Fruit fly (Drosophila melanogaster) whole organism, embryonic: ENCODE data around the gene HIP-R.
A peak's percentile ranks its signal among the peaks of the same experiment; 100 is the strongest.

ENCODE experiments used
- CG10366 ChIP-seq: fragments of 200-800 bp; sonication (Bioruptor generic); IDR thresholded peaks from 2 replicates; pipeline ENCODE4 v1.3.6; 2022; ENCODE audit warnings: missing biosample characterization, missing genetic modification characterization
- CG10431 ChIP-seq: fragments of 200-800 bp; sonication (Bioruptor generic); optimal IDR thresholded peaks from 3 replicates; lab custom pipeline; 2018; ENCODE audit warnings: missing biosample characterization, mild to moderate bottlenecking, missing genetic modification characterization
- CG10543 ChIP-seq: fragments of 200-800 bp; sonication (Bioruptor generic); optimal IDR thresholded peaks from 3 replicates; lab custom pipeline; 2017; ENCODE audit warnings: missing biosample characterization, mild to moderate bottlenecking, missing genetic modification characterization, moderate library complexity
- CG11456 ChIP-seq: fragments of 200-800 bp; sonication (Bioruptor generic); IDR thresholded peaks from 3 replicates; pipeline ENCODE4 v1.3.6; 2022; ENCODE audit warnings: missing biosample characterization, missing genetic modification characterization
- CG14441 ChIP-seq: fragments of 200-800 bp; sonication (Bioruptor generic); IDR thresholded peaks from 2 replicates; pipeline ENCODE4 v1.3.6; 2022; ENCODE audit warnings: missing biosample characterization, missing genetic modification characterization
- CG15601 ChIP-seq: fragments of 200-800 bp; sonication (Bioruptor generic); optimal IDR thresholded peaks from 3 replicates; lab custom pipeline; 2019; ENCODE audit warnings: missing biosample characterization, mild to moderate bottlenecking, missing genetic modification characterization, moderate library complexity
- CG1602 ChIP-seq: fragments of 200-800 bp; sonication (Bioruptor generic); optimal IDR thresholded peaks from 3 replicates; lab custom pipeline; 2016; ENCODE audit warnings: missing biosample characterization, missing genetic modification characterization
- CG18011 ChIP-seq: fragments of 200-800 bp; sonication (Bioruptor generic); optimal IDR thresholded peaks from 2 replicates; lab custom pipeline; 2017; ENCODE audit warnings: missing biosample characterization, missing genetic modification characterization, mild to moderate bottlenecking, moderate library complexity, missing genotype
- CG2116 ChIP-seq: fragments of 200-800 bp; sonication (Bioruptor generic); optimal IDR thresholded peaks from 3 replicates; lab custom pipeline; 2018; ENCODE audit warnings: missing biosample characterization, mild to moderate bottlenecking, missing genetic modification characterization
- CG2120 ChIP-seq: fragments of 200-800 bp; sonication (Bioruptor generic); optimal IDR thresholded peaks from 3 replicates; lab custom pipeline; 2016; ENCODE audit warnings: missing biosample characterization, missing genetic modification characterization
- CG2875 ChIP-seq: fragments of 200-800 bp; sonication (Bioruptor generic); optimal IDR thresholded peaks from 2 replicates; lab custom pipeline; 2017; ENCODE audit warnings: missing biosample characterization, mild to moderate bottlenecking, missing genetic modification characterization, missing genetic modification reagents
- CG30020 ChIP-seq: fragments of 200-800 bp; optimal IDR thresholded peaks from 2 replicates; lab custom pipeline; 2019; ENCODE audit warnings: missing biosample characterization, mild to moderate bottlenecking, missing genetic modification characterization, moderate library complexity
- CG30403 ChIP-seq: fragments of 200-800 bp; sonication (Bioruptor generic); optimal IDR thresholded peaks from 3 replicates; lab custom pipeline; 2016; ENCODE audit warnings: missing biosample characterization, missing genetic modification characterization
- CG3847 ChIP-seq: fragments of 200-800 bp; sonication (Bioruptor generic); IDR thresholded peaks from 2 replicates; pipeline ENCODE4 v1.3.6; 2022; ENCODE audit warnings: missing biosample characterization, missing genetic modification characterization
- CG4707 ChIP-seq: fragments of 200-800 bp; sonication (Bioruptor generic); optimal IDR thresholded peaks from 2 replicates; lab custom pipeline; 2018; ENCODE audit warnings: missing biosample characterization, mild to moderate bottlenecking, missing genetic modification characterization, moderate library complexity
- CG5180 ChIP-seq: fragments of 200-800 bp; sonication (Bioruptor generic); optimal IDR thresholded peaks from 3 replicates; lab custom pipeline; 2017; ENCODE audit warnings: missing biosample characterization, missing genetic modification characterization, mild to moderate bottlenecking, moderate library complexity, missing genetic modification reagents
- CG6854 ChIP-seq: fragments of 200-800 bp; sonication (Bioruptor generic); optimal IDR thresholded peaks from 3 replicates; lab custom pipeline; 2017; ENCODE audit warnings: missing biosample characterization, mild to moderate bottlenecking, missing genetic modification characterization
- CG7839 ChIP-seq: fragments of 200-800 bp; sonication (Bioruptor generic); optimal IDR thresholded peaks from 3 replicates; lab custom pipeline; 2018; ENCODE audit warnings: missing biosample characterization, mild to moderate bottlenecking, missing genetic modification characterization, moderate library complexity
- Camta ChIP-seq: fragments of 200-800 bp; sonication (Bioruptor generic); optimal IDR thresholded peaks from 2 replicates; lab custom pipeline; 2016; ENCODE audit warnings: missing biosample characterization, missing genetic modification characterization
- CrebB ChIP-seq: fragments of 200-800 bp; sonication (Bioruptor generic); optimal IDR thresholded peaks from 3 replicates; lab custom pipeline; 2018; ENCODE audit warnings: missing biosample characterization, mild to moderate bottlenecking, missing genetic modification characterization
- Dll ChIP-seq: fragments of 200-800 bp; sonication (Bioruptor generic); IDR thresholded peaks from 4 replicates; pipeline ENCODE4 v1.3.6; 2022; ENCODE audit warnings: missing biosample characterization, missing genetic modification characterization; ENCODE audit not compliant: partially characterized antibody
- Elba2 ChIP-seq: fragments of 200-800 bp; sonication (Bioruptor generic); optimal IDR thresholded peaks from 3 replicates; lab custom pipeline; 2016; ENCODE audit warnings: missing biosample characterization, missing genetic modification characterization
- H15 ChIP-seq: fragments of 200-800 bp; sonication (Bioruptor generic); IDR thresholded peaks from 3 replicates; pipeline ENCODE4 v1.3.6; 2022; ENCODE audit warnings: missing biosample characterization, missing genetic modification characterization
- Hmr ChIP-seq: fragments of 200-800 bp; sonication (Bioruptor generic); optimal IDR thresholded peaks from 3 replicates; lab custom pipeline; 2017; ENCODE audit warnings: mild to moderate bottlenecking, missing biosample characterization, missing genetic modification reagents, missing genetic modification characterization
- Mad ChIP-seq: fragments of 200-800 bp; sonication (Bioruptor generic); optimal IDR thresholded peaks from 2 replicates; lab custom pipeline; 2016; ENCODE audit warnings: missing biosample characterization, missing genetic modification characterization
- Oli ChIP-seq: fragments of 200-800 bp; sonication (Bioruptor generic); optimal IDR thresholded peaks from 2 replicates; lab custom pipeline; 2018; ENCODE audit warnings: missing biosample characterization, mild to moderate bottlenecking, missing genetic modification characterization, moderate library complexity
- Rx ChIP-seq: fragments of 200-800 bp; sonication (Bioruptor generic); IDR thresholded peaks from 2 replicates; pipeline ENCODE4 v1.3.6; 2022; ENCODE audit warnings: missing biosample characterization, missing genetic modification characterization
- Taf1 ChIP-seq: fragments of 200-800 bp; sonication (Bioruptor generic); IDR thresholded peaks from 2 replicates; pipeline ENCODE4 v1.3.6; 2022; ENCODE audit warnings: missing biosample characterization, missing genetic modification characterization
- Tbp ChIP-seq: fragments of >200 bp; optimal IDR thresholded peaks from 2 replicates; lab custom pipeline; 2018; ENCODE audit warnings: missing biosample characterization, missing genetic modification characterization
- Xbp1 ChIP-seq: fragments of 200-800 bp; sonication (Bioruptor generic); optimal IDR thresholded peaks from 3 replicates; lab custom pipeline; 2016; ENCODE audit warnings: missing biosample characterization, mild to moderate bottlenecking, missing genetic modification characterization
- ara ChIP-seq: fragments of 200-800 bp; sonication (Bioruptor generic); IDR thresholded peaks from 2 replicates; pipeline ENCODE4 v1.3.6; 2022; ENCODE audit warnings: missing biosample characterization, missing genetic modification characterization
- ato ChIP-seq: fragments of 200-800 bp; sonication (Bioruptor generic); IDR thresholded peaks from 2 replicates; pipeline ENCODE4 v1.3.6; 2022; ENCODE audit warnings: missing biosample characterization, missing genetic modification characterization; ENCODE audit not compliant: partially characterized antibody
- bbx ChIP-seq: fragments of 200-800 bp; sonication (Bioruptor generic); IDR thresholded peaks from 2 replicates; pipeline ENCODE4 v1.3.6; 2022; ENCODE audit warnings: missing biosample characterization, missing genetic modification characterization; ENCODE audit not compliant: partially characterized antibody
- bigmax ChIP-seq: fragments of 200-800 bp; sonication (Bioruptor generic); optimal IDR thresholded peaks from 2 replicates; lab custom pipeline; 2018; ENCODE audit warnings: missing biosample characterization, mild to moderate bottlenecking, missing genetic modification characterization
- danr ChIP-seq: fragments of 200-800 bp; sonication (Bioruptor generic); IDR thresholded peaks from 2 replicates; pipeline ENCODE4 v1.3.6; 2022; ENCODE audit warnings: missing biosample characterization, missing genetic modification characterization
- dati ChIP-seq: fragments of 200-800 bp; sonication (Bioruptor generic); IDR thresholded peaks from 2 replicates; pipeline ENCODE4 v1.3.6; 2022; ENCODE audit warnings: missing biosample characterization, missing genetic modification characterization
- exex ChIP-seq: fragments of 200-800 bp; sonication (Bioruptor generic); optimal IDR thresholded peaks from 4 replicates; lab custom pipeline; 2018; ENCODE audit warnings: missing biosample characterization, mild to moderate bottlenecking, missing genetic modification characterization, moderate library complexity
- fd3F ChIP-seq: fragments of 200-800 bp; sonication (Bioruptor generic); optimal IDR thresholded peaks from 2 replicates; lab custom pipeline; 2018; ENCODE audit warnings: missing biosample characterization, mild to moderate bottlenecking, missing genetic modification characterization, moderate library complexity
- kah ChIP-seq: fragments of 200-800 bp; sonication (Bioruptor generic); optimal IDR thresholded peaks from 2 replicates; lab custom pipeline; 2018; ENCODE audit warnings: missing biosample characterization, mild to moderate bottlenecking, missing genetic modification characterization
- lab ChIP-seq: fragments of 200-800 bp; sonication (Bioruptor generic); optimal IDR thresholded peaks from 3 replicates; lab custom pipeline; 2017; ENCODE audit warnings: missing biosample characterization, missing genetic modification characterization, mild to moderate bottlenecking, moderate library complexity, missing genetic modification reagents
- mld ChIP-seq: fragments of 200-800 bp; sonication (Bioruptor generic); IDR thresholded peaks from 3 replicates; pipeline ENCODE4 v1.3.6; 2022; ENCODE audit warnings: missing biosample characterization, missing genetic modification characterization; ENCODE audit not compliant: partially characterized antibody
- nerfin-2 ChIP-seq: fragments of 200-800 bp; sonication (Bioruptor generic); IDR thresholded peaks from 2 replicates; pipeline ENCODE4 v1.3.6; 2022; ENCODE audit warnings: missing biosample characterization, missing genetic modification characterization; ENCODE audit not compliant: partially characterized antibody
- peb ChIP-seq: fragments of 200-800 bp; sonication (Bioruptor generic); IDR thresholded peaks from 2 replicates; pipeline ENCODE4 v1.3.6; 2022; ENCODE audit warnings: missing biosample characterization, missing genetic modification characterization
- pzg ChIP-seq: fragments of 200-800 bp; sonication (Bioruptor generic); optimal IDR thresholded peaks from 3 replicates; lab custom pipeline; 2018; ENCODE audit warnings: missing biosample characterization, mild to moderate bottlenecking, missing genetic modification characterization, moderate library complexity
- sd ChIP-seq: fragments of 200-800 bp; sonication (Bioruptor generic); optimal IDR thresholded peaks from 3 replicates; lab custom pipeline; 2018; ENCODE audit warnings: missing biosample characterization, mild to moderate bottlenecking, missing genetic modification characterization, moderate library complexity
- so ChIP-seq: fragments of 200-800 bp; sonication (Bioruptor generic); IDR thresholded peaks from 3 replicates; pipeline ENCODE4 v1.3.6; 2022; ENCODE audit warnings: missing biosample characterization, missing genetic modification characterization
- sob ChIP-seq: fragments of 200-800 bp; sonication (Bioruptor generic); IDR thresholded peaks from 2 replicates; pipeline ENCODE4 v1.3.6; 2022; ENCODE audit warnings: missing biosample characterization, missing genetic modification characterization
- unpg ChIP-seq: fragments of 200-800 bp; sonication (Bioruptor generic); optimal IDR thresholded peaks from 3 replicates; lab custom pipeline; 2018; ENCODE audit warnings: missing biosample characterization, mild to moderate bottlenecking, missing genetic modification characterization, moderate library complexity

Gene HIP-R

dm6 chrX:3740725-3741440 is 48.9 kb upstream of the HIP-R start (continued):
- TF ChIP-seq pzg (peak; percentile 13), Tbp (no peak), sd (tag; lab: Kevin White, UChicago) (peak; percentile 87), danr (GFP tag; lab: Robert Waterston, UW) (no peak), CG2120 (GFP tag; lab: Kevin White, UChicago) (no peak), lab (GFP tag; lab: Kevin White, UChicago) (no peak), CrebB (tag; lab: Kevin White, UChicago) (peak; percentile 8), dati (GFP tag; lab: Robert Waterston, UW) (0 out of 2 replicates have a peak, but pooled peaks have one; percentile 12), CG3847 (0 out of 2 replicates have a peak, but pooled peaks have one; percentile 27), CG5180 (GFP tag; lab: Kevin White, UChicago) (peak; percentile 69), CG2116 (GFP tag; lab: Kevin White, UChicago) (peak; percentile 9), sob (peak; percentile 19; the same call in 1 of the 2 replicates), Dll (GFP tag; lab: Robert Waterston, UW) (peak; percentile 55; the same call in 1 of the 4 replicates), Mad (GFP tag; lab: Kevin White, UChicago) (no peak), CG30403 (GFP tag; lab: Kevin White, UChicago) (peak; percentile 14), Oli (tag; lab: Kevin White, UChicago) (no peak), CG10431 (GFP tag; lab: Kevin White, UChicago) (peak; percentile 45), bbx (GFP tag; lab: Robert Waterston, UW) (peak; percentile 61; the same call in 1 of the 2 replicates), CG11456 (GFP tag; lab: Robert Waterston, UW) (peak; percentile 55; the same call in 2 of the 3 replicates), CG10543 (GFP tag; lab: Kevin White, UChicago) (peak; percentile 70), exex (tag; lab: Kevin White, UChicago) (no peak), unpg (GFP tag; lab: Kevin White, UChicago) (no peak), kah (GFP tag; lab: Kevin White, UChicago) (peak; percentile 32), mld (GFP tag; lab: Robert Waterston, UW) (0 out of 3 replicates have a peak, but pooled peaks have one; percentile 51), CG1602 (GFP tag; lab: Kevin White, UChicago) (no peak), H15 (GFP tag; lab: Robert Waterston, UW) (no peak), so (GFP tag; lab: Robert Waterston, UW) (peak; percentile 54; the same call in 1 of the 3 replicates), ara (GFP tag; lab: Robert Waterston, UW) (no peak), Xbp1 (GFP tag; lab: Kevin White, UChicago) (peak; percentile 31), Taf1 (GFP tag; lab: Robert Waterston, UW) (no peak), CG15601 (no peak), CG7839 (tag; lab: Kevin White, UChicago) (no peak), CG2875 (GFP tag; lab: Kevin White, UChicago) (no peak), Elba2 (peak; percentile 44), Hmr (GFP tag; lab: Kevin White, UChicago) (peak; percentile 29), CG14441 (GFP tag; lab: Robert Waterston, UW) (0 out of 2 replicates have a peak, but pooled peaks have one; percentile 32), CG30020 (tag; lab: Kevin White, UChicago) (no peak), bigmax (no peak), nerfin-2 (no peak), ato (GFP tag; lab: Robert Waterston, UW) (peak; percentile 58; the same call in 1 of the 2 replicates), CG10366 (0 out of 2 replicates have a peak, but pooled peaks have one; percentile 7), CG6854 (GFP tag; lab: Kevin White, UChicago) (no peak), Camta (no peak), CG18011 (GFP tag; lab: Kevin White, UChicago) (no peak), peb (GFP tag; lab: Robert Waterston, UW) (no peak), fd3F (GFP tag; lab: Kevin White, UChicago) (no peak), Rx (no peak), CG4707 (GFP tag; lab: Kevin White, UChicago) (no peak)
